Worm (Caenorhabditis elegans) whole organism, young adult: ENCODE results near the gene nep-18.

Experiments
- B0035.1 ChIP-seq: sonication (generic microtip); optimal IDR thresholded peaks from 2 replicates; lab custom pipeline; 2016; ENCODE audit warnings: missing genetic modification characterization, mild to moderate bottlenecking, missing compliant biosample characterization, missing genotype, missing genetic modification reagents
- B0336.3 ChIP-seq: fragments of 200-800 bp; sonication (Bioruptor generic); IDR thresholded peaks from 2 replicates; pipeline ENCODE4 v1.3.6; 2022; ENCODE audit warnings: missing genetic modification characterization, missing compliant biosample characterization
- F10E7.11 ChIP-seq: sonication (generic microtip); optimal IDR thresholded peaks from 2 replicates; lab custom pipeline; 2017; ENCODE audit warnings: mild to moderate bottlenecking, missing genetic modification characterization, moderate library complexity, missing compliant biosample characterization
- F33H1.4 ChIP-seq: fragments of 200-800 bp; sonication (Bioruptor generic); IDR thresholded peaks from 2 replicates; pipeline ENCODE4 v1.3.6; 2022; ENCODE audit warnings: missing genetic modification reagents, missing genetic modification characterization, missing compliant biosample characterization
- F37B4.10 ChIP-seq: fragments of 200-800 bp; sonication (Bioruptor generic); IDR thresholded peaks from 2 replicates; pipeline ENCODE4 v1.3.6; 2022; ENCODE audit warnings: missing genetic modification characterization, missing compliant biosample characterization
- F55B11.4 ChIP-seq: sonication (generic microtip); optimal IDR thresholded peaks from 2 replicates; lab custom pipeline; 2016; ENCODE audit warnings: missing compliant biosample characterization, missing genetic modification characterization, borderline replicate concordance; ENCODE audit not compliant: insufficient read depth
- F57A8.1 ChIP-seq: fragments of 200-800 bp; sonication (Bioruptor generic); optimal IDR thresholded peaks from 2 replicates; lab custom pipeline; 2018; ENCODE audit warnings: mild to moderate bottlenecking, missing genetic modification characterization, moderate library complexity, missing compliant biosample characterization
- K11D2.4 ChIP-seq: fragments of 200-800 bp; sonication (Bioruptor generic); IDR thresholded peaks from 2 replicates; pipeline ENCODE4 v1.3.6; 2022; ENCODE audit warnings: missing genetic modification reagents, missing genetic modification characterization, missing compliant biosample characterization
- K12H6.12 ChIP-seq: fragments of 200-800 bp; sonication (Bioruptor generic); optimal IDR thresholded peaks from 2 replicates; lab custom pipeline; 2018; ENCODE audit warnings: mild to moderate bottlenecking, missing genetic modification characterization, missing compliant biosample characterization
- T07F8.4 ChIP-seq: sonication (generic microtip); optimal IDR thresholded peaks from 2 replicates; lab custom pipeline; 2016; ENCODE audit warnings: mild to moderate bottlenecking, missing genetic modification characterization, moderate library complexity, missing compliant biosample characterization
- Y53F4B.3 ChIP-seq: fragments of 200-800 bp; sonication (Bioruptor generic); IDR thresholded peaks from 2 replicates; pipeline ENCODE4 v1.3.6; 2022; ENCODE audit warnings: missing genetic modification reagents, missing genetic modification characterization, missing compliant biosample characterization
- Y56A3A.18 ChIP-seq: fragments of 200-800 bp; sonication (Bioruptor generic); IDR thresholded peaks from 2 replicates; pipeline ENCODE4 v1.3.6; 2022; ENCODE audit warnings: missing genetic modification reagents, missing genetic modification characterization, missing compliant biosample characterization
- Y95B8A.8 ChIP-seq: fragments of 200-800 bp; sonication (Bioruptor generic); IDR thresholded peaks from 2 replicates; pipeline ENCODE4 v1.3.6; 2022; ENCODE audit warnings: missing genetic modification reagents, missing genetic modification characterization, missing compliant biosample characterization
- athp-1 ChIP-seq: sonication (generic microtip); optimal IDR thresholded peaks from 2 replicates; lab custom pipeline; 2017; ENCODE audit warnings: mild to moderate bottlenecking, missing genetic modification characterization, missing compliant biosample characterization
- attf-3 ChIP-seq: fragments of 200-800 bp; sonication (Bioruptor generic); conservative IDR thresholded peaks from 2 replicates; pipeline ENCODE4 v1.3.6; 2022; ENCODE audit warnings: missing genetic modification reagents, missing genetic modification characterization, missing compliant biosample characterization
- attf-6 ChIP-seq: fragments of 200-800 bp; sonication (Bioruptor generic); IDR thresholded peaks from 2 replicates; pipeline ENCODE4 v1.3.6; 2022; ENCODE audit warnings: missing genetic modification reagents, missing genetic modification characterization, missing compliant biosample characterization
- bed-2 ChIP-seq: fragments of 200-800 bp; sonication (Bioruptor generic); IDR thresholded peaks from 2 replicates; pipeline ENCODE4 v1.3.6; 2022; ENCODE audit warnings: missing genetic modification reagents, missing genetic modification characterization, missing compliant biosample characterization
- ceh-100 ChIP-seq: fragments of 200-800 bp; sonication (Bioruptor generic); IDR thresholded peaks from 2 replicates; pipeline ENCODE4 v1.3.6; 2022; ENCODE audit warnings: missing genetic modification reagents, missing genetic modification characterization, missing compliant biosample characterization
- ceh-27 ChIP-seq: fragments of 200-800 bp; sonication (Bioruptor generic); optimal IDR thresholded peaks from 2 replicates; lab custom pipeline; 2018; ENCODE audit warnings: mild to moderate bottlenecking, missing genetic modification characterization, moderate library complexity, missing compliant biosample characterization
- die-1 ChIP-seq: sonication (generic microtip); optimal IDR thresholded peaks from 2 replicates; lab custom pipeline; 2016; ENCODE audit warnings: missing genotype, mild to moderate bottlenecking, missing genetic modification characterization, missing compliant biosample characterization
- dox-1 ChIP-seq: fragments of 200-800 bp; sonication (Bioruptor generic); IDR thresholded peaks from 2 replicates; pipeline ENCODE4 v1.3.6; 2022; ENCODE audit warnings: missing genetic modification reagents, missing genetic modification characterization, missing compliant biosample characterization
- efl-1 ChIP-seq: fragments of 150-350 bp; optimal IDR thresholded peaks from 2 replicates; lab custom pipeline; 2014; ENCODE audit warnings: missing biosample characterization, missing genetic modification reagents, missing genetic modification characterization
- egl-18 ChIP-seq: fragments of 200-800 bp; sonication (Bioruptor generic); IDR thresholded peaks from 2 replicates; pipeline ENCODE4 v1.3.6; 2022; ENCODE audit warnings: missing genetic modification reagents, missing genetic modification characterization, missing compliant biosample characterization
- ets-4 ChIP-seq: fragments of 200-800 bp; sonication (Bioruptor generic); optimal IDR thresholded peaks from 2 replicates; lab custom pipeline; 2018; ENCODE audit warnings: mild to moderate bottlenecking, missing genetic modification characterization, missing compliant biosample characterization
- fkh-3 ChIP-seq: sonication (generic microtip); optimal IDR thresholded peaks from 2 replicates; lab custom pipeline; 2016; ENCODE audit warnings: mild to moderate bottlenecking, missing genetic modification characterization, missing compliant biosample characterization
- gei-17 ChIP-seq: fragments of 200-800 bp; sonication (Bioruptor generic); optimal IDR thresholded peaks from 2 replicates; lab custom pipeline; 2018; ENCODE audit warnings: mild to moderate bottlenecking, missing genetic modification characterization, missing compliant biosample characterization
- hlh-12 ChIP-seq: sonication (generic microtip); optimal IDR thresholded peaks from 2 replicates; lab custom pipeline; 2016; ENCODE audit warnings: missing genetic modification characterization, missing compliant biosample characterization
- hmg-20 ChIP-seq: fragments of 200-800 bp; sonication (Bioruptor generic); IDR thresholded peaks from 2 replicates; pipeline ENCODE4 v1.3.6; 2022; ENCODE audit warnings: missing genetic modification reagents, missing genetic modification characterization, missing compliant biosample characterization
- hrde-1 ChIP-seq: sonication (generic microtip); optimal IDR thresholded peaks from 2 replicates; lab custom pipeline; 2016; ENCODE audit warnings: missing genetic modification characterization, mild to moderate bottlenecking, missing compliant biosample characterization, moderate library complexity, missing genotype, missing genetic modification reagents, borderline replicate concordance
- hsf-1 ChIP-seq: fragments of 200-800 bp; sonication (Bioruptor generic); IDR thresholded peaks from 2 replicates; pipeline ENCODE4 v1.3.6; 2022; ENCODE audit warnings: missing genetic modification reagents, missing genetic modification characterization, missing compliant biosample characterization
- let-526 ChIP-seq: fragments of 200-800 bp; sonication (Bioruptor generic); IDR thresholded peaks from 2 replicates; pipeline ENCODE4 v1.3.6; 2022; ENCODE audit warnings: missing genetic modification reagents, missing genetic modification characterization, missing compliant biosample characterization
- lir-1 ChIP-seq: fragments of 200-800 bp; sonication (Bioruptor generic); conservative IDR thresholded peaks from 2 replicates; pipeline ENCODE4 v1.3.6; 2022; ENCODE audit warnings: missing genetic modification reagents, missing genetic modification characterization, missing compliant biosample characterization
- lsl-1 ChIP-seq: fragments of 200-800 bp; sonication (Bioruptor generic); optimal IDR thresholded peaks from 2 replicates; lab custom pipeline; 2018; ENCODE audit warnings: mild to moderate bottlenecking, missing genetic modification characterization, moderate library complexity, missing compliant biosample characterization
- madf-10 ChIP-seq: sonication (generic microtip); optimal IDR thresholded peaks from 2 replicates; lab custom pipeline; 2016; ENCODE audit warnings: mild to moderate bottlenecking, missing genetic modification characterization, missing compliant biosample characterization
- madf-6 ChIP-seq: fragments of 200-800 bp; sonication (Bioruptor generic); IDR thresholded peaks from 2 replicates; pipeline ENCODE4 v1.3.6; 2022; ENCODE audit warnings: missing genetic modification reagents, missing genetic modification characterization, missing compliant biosample characterization
- mcd-1 ChIP-seq: fragments of 200-800 bp; sonication (Bioruptor generic); IDR thresholded peaks from 2 replicates; pipeline ENCODE4 v1.3.6; 2022; ENCODE audit warnings: missing genetic modification reagents, missing genetic modification characterization, missing compliant biosample characterization
- mes-4 ChIP-seq: sonication (generic microtip); optimal IDR thresholded peaks from 2 replicates; lab custom pipeline; 2016; ENCODE audit warnings: missing genotype, missing genetic modification characterization, missing compliant biosample characterization
- mxl-1 ChIP-seq: sonication (generic microtip); optimal IDR thresholded peaks from 2 replicates; lab custom pipeline; 2016; ENCODE audit warnings: missing genetic modification characterization, missing compliant biosample characterization
- nfya-2 ChIP-seq: fragments of 200-800 bp; sonication (Bioruptor generic); IDR thresholded peaks from 2 replicates; pipeline ENCODE4 v1.3.6; 2022; ENCODE audit warnings: missing genetic modification reagents, missing genetic modification characterization, missing compliant biosample characterization
- nhr-80 ChIP-seq: sonication (generic microtip); optimal IDR thresholded peaks from 2 replicates; lab custom pipeline; 2016; ENCODE audit warnings: missing genetic modification characterization, missing compliant biosample characterization
- pha-4 ChIP-seq: fragments of 150-350 bp; sonication (generic microtip); optimal IDR thresholded peaks from 2 replicates; lab custom pipeline; 2014; ENCODE audit warnings: missing biosample characterization, missing genetic modification reagents, missing genetic modification characterization
- rcor-1 ChIP-seq: fragments of 200-800 bp; sonication (Bioruptor generic); IDR thresholded peaks from 2 replicates; pipeline ENCODE4 v1.3.6; 2022; ENCODE audit warnings: missing genetic modification reagents, missing genetic modification characterization, missing compliant biosample characterization
- repo-1 ChIP-seq: sonication (generic microtip); optimal IDR thresholded peaks from 2 replicates; lab custom pipeline; 2017; ENCODE audit warnings: mild to moderate bottlenecking, missing genetic modification characterization, missing compliant biosample characterization
- snpc-1.1 ChIP-seq: sonication (generic microtip); optimal IDR thresholded peaks from 2 replicates; lab custom pipeline; 2017; ENCODE audit warnings: missing genetic modification characterization, mild to moderate bottlenecking, missing compliant biosample characterization, antibody characterized with exemption, moderate library complexity, missing genotype, missing genetic modification reagents; ENCODE audit not compliant: insufficient read depth
- tbp1 ChIP-seq: fragments of 200-800 bp; sonication (Bioruptor generic); optimal IDR thresholded peaks from 2 replicates; lab custom pipeline; 2018; ENCODE audit warnings: mild to moderate bottlenecking, missing genetic modification characterization, missing compliant biosample characterization
- tlf-1 ChIP-seq: fragments of 200-800 bp; sonication (Bioruptor generic); optimal IDR thresholded peaks from 2 replicates; lab custom pipeline; 2018; ENCODE audit warnings: mild to moderate bottlenecking, missing genetic modification characterization, missing compliant biosample characterization
- unc-62 ChIP-seq: fragments of 150-350 bp; optimal IDR thresholded peaks from 2 replicates; lab custom pipeline; 2014; ENCODE audit warnings: missing biosample characterization, missing genetic modification reagents, missing genetic modification characterization
- zim-3 ChIP-seq: sonication (generic microtip); optimal IDR thresholded peaks from 2 replicates; lab custom pipeline; 2017; ENCODE audit warnings: mild to moderate bottlenecking, missing genetic modification characterization, moderate library complexity, missing compliant biosample characterization
- ztf-22 ChIP-seq: fragments of 200-800 bp; sonication (Bioruptor generic); optimal IDR thresholded peaks from 2 replicates; lab custom pipeline; 2018; ENCODE audit warnings: mild to moderate bottlenecking, missing genetic modification characterization, moderate library complexity, missing compliant biosample characterization
- ztf-6 ChIP-seq: fragments of 200-800 bp; sonication (Bioruptor generic); IDR thresholded peaks from 2 replicates; pipeline ENCODE4 v1.3.6; 2022; ENCODE audit warnings: missing genetic modification reagents, missing genetic modification characterization, missing compliant biosample characterization

nep-18 gene

DNA sequence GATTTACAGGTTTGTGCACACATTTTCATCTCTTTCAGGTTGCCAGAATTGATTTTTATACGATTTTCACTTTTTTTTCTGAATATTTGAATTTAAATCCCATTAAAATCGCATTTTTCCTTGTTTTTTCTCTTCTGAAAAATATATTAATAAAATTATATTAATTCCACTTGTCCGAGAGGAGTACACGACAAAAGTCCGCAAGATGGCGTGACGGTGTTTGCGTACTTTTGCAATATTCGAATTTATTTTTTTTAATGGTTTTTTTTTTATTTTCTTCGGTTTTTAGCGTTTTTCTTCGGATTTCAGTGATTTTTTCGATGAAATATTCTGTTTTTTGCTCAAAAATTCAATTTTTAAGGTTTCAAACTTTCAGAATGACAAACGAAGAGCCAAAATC, 1.0 kb upstream of the nep-18 start, which contains the start of gene usp-39 (continued):
- TF ChIP-seq efl-1 (GFP tag; lab: Kevin White, UChicago) (peak; percentile 55), F10E7.11 (tag; lab: Kevin White, UChicago) (no peak), mxl-1 (no peak), F57A8.1 (no peak), madf-6 (GFP tag; lab: Robert Waterston, UW) (peak; percentile 74), nhr-80 (tag; lab: Kevin White, UChicago) (no peak), B0035.1 (tag; lab: Kevin White, UChicago) (no peak), T07F8.4 (tag; lab: Kevin White, UChicago) (no peak), athp-1 (peak; percentile 47), mes-4 (tag; lab: Kevin White, UChicago) (no peak), die-1 (tag; lab: Kevin White, UChicago) (no peak), pha-4 (tag; lab: Kevin White, UChicago) (peak; percentile 79), bed-2 (no peak), hmg-20 (GFP tag; lab: Robert Waterston, UW) (0 out of 2 replicates have a peak, but pooled peaks have one; percentile 26), K12H6.12 (tag; lab: Kevin White, UChicago) (no peak), let-526 (no peak), snpc-1.1 (peak; percentile 45), hlh-12 (tag; lab: Kevin White, UChicago) (no peak), rcor-1 (GFP tag; lab: Robert Waterston, UW) (peak; percentile 69), tbp1 (no peak), Y95B8A.8 (GFP tag; lab: Robert Waterston, UW) (no peak), K11D2.4 (peak; percentile 54; the same call in 1 of the 2 replicates), dox-1 (GFP tag; lab: Robert Waterston, UW) (no peak), ceh-100 (GFP tag; lab: Robert Waterston, UW) (peak; percentile 25; the same call in 1 of the 2 replicates), B0336.3 (GFP tag; lab: Robert Waterston, UW) (0 out of 2 replicates have a peak, but pooled peaks have one; percentile 57), madf-10 (tag; lab: Kevin White, UChicago) (no peak), tlf-1 (GFP tag; lab: Kevin White, UChicago) (no peak), nfya-2 (GFP tag; lab: Robert Waterston, UW) (no peak), ets-4 (GFP tag; lab: Kevin White, UChicago) (no peak), fkh-3 (tag; lab: Kevin White, UChicago) (no peak), mcd-1 (GFP tag; lab: Robert Waterston, UW) (peak; percentile 85), lir-1 (GFP tag; lab: Robert Waterston, UW) (peak; percentile 46; the same call in 1 of the 2 replicates), attf-6 (GFP tag; lab: Robert Waterston, UW) (no peak), zim-3 (no peak), Y56A3A.18 (0 out of 2 replicates have a peak, but pooled peaks have one; percentile 60), ztf-6 (GFP tag; lab: Robert Waterston, UW) (no peak), egl-18 (GFP tag; lab: Robert Waterston, UW) (no peak), ztf-22 (GFP tag; lab: Kevin White, UChicago) (no peak), gei-17 (GFP tag; lab: Kevin White, UChicago) (peak; percentile 39), lsl-1 (GFP tag; lab: Kevin White, UChicago) (peak; percentile 62), ceh-27 (GFP tag; lab: Kevin White, UChicago) (no peak), hrde-1 (tag; lab: Kevin White, UChicago) (no peak), attf-3 (GFP tag; lab: Robert Waterston, UW) (no peak), F55B11.4 (tag; lab: Kevin White, UChicago) (no peak), Y53F4B.3 (no peak), F33H1.4 (GFP tag; lab: Robert Waterston, UW) (peak; percentile 53), F37B4.10 (GFP tag; lab: Robert Waterston, UW) (no peak), hsf-1 (GFP tag; lab: Robert Waterston, UW) (no peak), repo-1 (tag; lab: Kevin White, UChicago) (no peak), unc-62 (GFP tag; lab: Kevin White, UChicago) (no peak)
